Worm (Caenorhabditis elegans) whole organism, L4/young adult: Measurements from ENCODE around the gene asb-2.

Source experiments
- W03F9.2 ChIP-seq: fragments of 150-350 bp; optimal IDR thresholded peaks from 2 replicates; lab custom pipeline; 2014; ENCODE audit warnings: missing biosample characterization, missing genetic modification characterization
- dao-5 ChIP-seq: sonication (generic microtip); optimal IDR thresholded peaks from 2 replicates; lab custom pipeline; 2016; ENCODE audit warnings: missing genotype, missing genetic modification characterization, moderate library complexity, missing compliant biosample characterization
- him-1 ChIP-seq: sonication (generic microtip); optimal IDR thresholded peaks from 2 replicates; lab custom pipeline; 2016; ENCODE audit warnings: missing genotype, missing genetic modification reagents, missing genetic modification characterization, missing compliant biosample characterization

Gene asb-2

ce11 chrX:4495814-4496567 is 26.4 kb downstream of the asb-2 start:
- TF ChIP-seq W03F9.2 (tag; lab: Kevin White, UChicago) = no peak
- TF ChIP-seq dao-5 (tag; lab: Kevin White, UChicago) = no peak
- no peak for TF ChIP-seq him-1

- TF ChIP-seq dao-5 (tag; lab: Kevin White, UChicago) (no peak), him-1 (no peak), W03F9.2 (tag; lab: Kevin White, UChicago) (no peak)
Observed at ce11 chrX:4498078-4498477, 28.5 kb downstream of the asb-2 start.

ce11 chrX:4498478-4498877 is 28.9 kb downstream of the asb-2 start:
- no peak for TF ChIP-seq W03F9.2 (tag; lab: Kevin White, UChicago)
- TF ChIP-seq dao-5 (tag; lab: Kevin White, UChicago) = no peak
- no peak for TF ChIP-seq him-1

- TF ChIP-seq dao-5 (tag; lab: Kevin White, UChicago) (no peak), him-1 (no peak), W03F9.2 (tag; lab: Kevin White, UChicago) (no peak)
Observed at ce11 chrX:4500499-4500898, 30.9 kb downstream of the asb-2 start.

- no peak for TF ChIP-seq him-1
- no peak for TF ChIP-seq dao-5 (tag; lab: Kevin White, UChicago)
- TF ChIP-seq W03F9.2 (tag; lab: Kevin White, UChicago) = no peak
Observed at ce11 chrX:4502039-4502438, 32.5 kb downstream of the asb-2 start.

ce11 chrX:4503259-4503658 is 33.7 kb downstream of the asb-2 start:
- TF ChIP-seq dao-5 (tag; lab: Kevin White, UChicago) = no peak
- no peak for TF ChIP-seq him-1
- no peak for TF ChIP-seq W03F9.2 (tag; lab: Kevin White, UChicago)

- no peak for TF ChIP-seq him-1
- TF ChIP-seq W03F9.2 (tag; lab: Kevin White, UChicago) = no peak
- no peak for TF ChIP-seq dao-5 (tag; lab: Kevin White, UChicago)
Observed at ce11 chrX:4504108-4504668, 34.6 kb downstream of the asb-2 start, which contains the start of gene dgk-2. Gene dgk-2, minus strand, starts transcription at chrX:4504388.

- no peak for TF ChIP-seq him-1
- TF ChIP-seq dao-5 (tag; lab: Kevin White, UChicago) = no peak
- TF ChIP-seq W03F9.2 (tag; lab: Kevin White, UChicago) = no peak
Observed at ce11 chrX:4507122-4507681, 37.6 kb downstream of the asb-2 start.

- TF ChIP-seq dao-5 (tag; lab: Kevin White, UChicago) = no peak
- no peak for TF ChIP-seq him-1
- TF ChIP-seq W03F9.2 (tag; lab: Kevin White, UChicago) = no peak
Observed at ce11 chrX:4508209-4508608, 38.6 kb downstream of the asb-2 start, which contains the start of gene rhi-1. Gene rhi-1, plus strand, starts transcription at chrX:4508509.

- TF ChIP-seq him-1 (no peak), W03F9.2 (tag; lab: Kevin White, UChicago) (no peak), dao-5 (tag; lab: Kevin White, UChicago) (no peak)
Observed at ce11 chrX:4513657-4514143, 44.1 kb downstream of the asb-2 start, which contains the start of gene spr-3. Gene spr-3, plus strand, starts transcription at chrX:4514093.

- TF ChIP-seq him-1 = no peak
- TF ChIP-seq W03F9.2 (tag; lab: Kevin White, UChicago) = no peak
- no peak for TF ChIP-seq dao-5 (tag; lab: Kevin White, UChicago)
Observed at ce11 chrX:4516758-4517157, 47.2 kb downstream of the asb-2 start.

- TF ChIP-seq W03F9.2 (tag; lab: Kevin White, UChicago) (no peak), him-1 (no peak), dao-5 (tag; lab: Kevin White, UChicago) (no peak)
Observed at ce11 chrX:4519968-4520367, 50.4 kb downstream of the asb-2 start.
